4 fruit fly cellular contexts compared by ENCODE assay signal in the genomic region with DNA sequence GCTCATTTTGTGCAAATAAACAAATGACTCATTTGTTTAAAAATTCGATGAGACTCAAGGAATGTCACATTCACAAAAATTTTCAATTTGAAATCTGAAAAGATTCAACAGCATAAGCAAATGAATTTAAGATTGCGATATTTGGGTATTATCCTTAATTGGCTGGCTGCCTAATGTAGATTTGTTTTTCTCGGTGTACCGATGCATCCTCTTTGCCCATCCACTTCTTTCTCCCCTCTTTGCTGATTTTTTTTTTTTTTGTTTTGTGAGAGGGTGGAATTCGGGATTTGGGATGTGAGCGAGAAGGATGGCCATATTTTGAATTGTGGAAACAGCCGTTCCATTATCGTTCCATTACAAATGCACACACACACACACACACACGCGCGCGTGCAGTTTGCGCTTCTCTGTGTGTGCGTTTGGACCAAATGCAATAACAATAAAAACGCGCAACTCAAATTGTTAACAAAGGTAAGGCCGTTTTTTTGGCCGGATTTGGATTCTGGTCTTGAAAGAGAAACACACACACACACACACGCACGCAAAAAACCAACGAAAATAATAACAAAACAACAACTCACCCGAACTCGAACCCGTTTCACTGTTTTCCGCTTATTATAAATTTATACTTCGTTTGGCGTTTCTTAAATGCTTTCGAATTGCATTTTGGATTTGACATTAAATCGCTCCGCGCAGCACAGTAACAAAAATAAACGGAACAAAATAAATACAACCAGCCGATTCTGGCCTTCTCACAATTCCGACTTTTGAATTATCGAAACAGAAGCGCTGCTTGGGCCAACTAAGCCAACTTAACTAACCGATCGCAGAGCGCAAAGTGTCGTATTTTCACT.
TF ChIP-seq lines count a peak whose summit lies in the region.

No protein-coding gene starts in this region.

TF ChIP-seq in whole organism, embryonic, 481 proteins besides CTCF, POLR2A, EP300 and RAD21 (continued from another document and continues in another):
- peak; percentile 67 for TF ChIP-seq CG12391 (tag; optimal IDR thresholded peaks at IDR 0.05; lab: Kevin White, UChicago)
- TF ChIP-seq CG17328 (GFP tag; IDR thresholded peaks at IDR 0.05; lab: Robert Waterston, UW), result peak; percentile 49; the same call in 1 of the 2 replicates
- no peak for TF ChIP-seq nerfin-2 (GFP tag; IDR thresholded peaks at IDR 0.05; lab: Robert Waterston, UW; ENCODE audit: partially characterized antibody)
- TF ChIP-seq Ada2b (GFP tag; IDR thresholded peaks at IDR 0.05; lab: Robert Waterston, UW), result no peak
- TF ChIP-seq fd64A (GFP tag; optimal IDR thresholded peaks at IDR 0.05; lab: Kevin White, UChicago), result no peak
- TF ChIP-seq HLH4C (GFP tag; IDR thresholded peaks at IDR 0.05; lab: Robert Waterston, UW; ENCODE audit: partially characterized antibody), result no peak
- TF ChIP-seq hbn (GFP tag; IDR thresholded peaks at IDR 0.05; lab: Robert Waterston, UW; ENCODE audit: partially characterized antibody), result no peak
- TF ChIP-seq Atf6 (GFP tag; IDR thresholded peaks at IDR 0.05; lab: Robert Waterston, UW), result no peak
- peak; percentile 78 for TF ChIP-seq CG10979 (tag; optimal IDR thresholded peaks at IDR 0.05; lab: Kevin White, UChicago)
- no peak for TF ChIP-seq cwo (GFP tag; optimal IDR thresholded peaks at IDR 0.05; lab: Kevin White, UChicago)
- peak; percentile 47 for TF ChIP-seq Asciz (GFP tag; optimal IDR thresholded peaks at IDR 0.05; lab: Kevin White, UChicago)
- TF ChIP-seq CG14050 (GFP tag; IDR thresholded peaks at IDR 0.05; lab: Robert Waterston, UW), result no peak
- no peak for TF ChIP-seq Bgb (GFP tag; IDR thresholded peaks at IDR 0.05; lab: Robert Waterston, UW; ENCODE audit: partially characterized antibody)
- TF ChIP-seq seq (GFP tag; IDR thresholded peaks at IDR 0.05; lab: Robert Waterston, UW), result 0 out of 2 replicates have a peak, but pooled peaks have one; percentile 22
- no peak for TF ChIP-seq CG7839 (tag; optimal IDR thresholded peaks at IDR 0.05; lab: Kevin White, UChicago)
- TF ChIP-seq CG3281 (GFP tag; optimal IDR thresholded peaks at IDR 0.05; lab: Kevin White, UChicago), result no peak
- no peak for TF ChIP-seq CG10462 (GFP tag; optimal IDR thresholded peaks at IDR 0.05; lab: Kevin White, UChicago)
- TF ChIP-seq MTF-1 (GFP tag; optimal IDR thresholded peaks at IDR 0.05; lab: Kevin White, UChicago; ENCODE audit: borderline replicate concordance), result peak; percentile 3
- no peak for TF ChIP-seq D (optimal IDR thresholded peaks at IDR 0.05; lab: Kevin White, UChicago)
- peak; percentile 68 for TF ChIP-seq D (GFP tag; optimal IDR thresholded peaks at IDR 0.05; lab: Kevin White, UChicago)
- TF ChIP-seq inv (GFP tag; IDR thresholded peaks at IDR 0.05; lab: Robert Waterston, UW; ENCODE audit: partially characterized antibody), result no peak
- no peak for TF ChIP-seq HHEX (GFP tag; optimal IDR thresholded peaks at IDR 0.05; lab: Kevin White, UChicago)
- TF ChIP-seq CG9609 (GFP tag; optimal IDR thresholded peaks at IDR 0.05; lab: Kevin White, UChicago), result peak; percentile 41
- TF ChIP-seq eyg (GFP tag; optimal IDR thresholded peaks at IDR 0.05; lab: Kevin White, UChicago), result no peak
- TF ChIP-seq CG4360 (GFP tag; IDR thresholded peaks at IDR 0.05; lab: Robert Waterston, UW), result no peak
- TF ChIP-seq ato (GFP tag; IDR thresholded peaks at IDR 0.05; lab: Robert Waterston, UW; ENCODE audit: partially characterized antibody), result no peak
- TF ChIP-seq gfzf (GFP tag; optimal IDR thresholded peaks at IDR 0.05; lab: Kevin White, UChicago), result no peak
- no peak for TF ChIP-seq CG14014 (GFP tag; IDR thresholded peaks at IDR 0.05; lab: Robert Waterston, UW)

TF ChIP-seq in whole organism, prepupa, 60 proteins besides CTCF, POLR2A, EP300 and RAD21 (continued from another document and continues in another):
- peak; percentile 52 for TF ChIP-seq CG3032 (tag; optimal IDR thresholded peaks at IDR 0.05; lab: Kevin White, UChicago)
- TF ChIP-seq achi (GFP tag; optimal IDR thresholded peaks at IDR 0.05; lab: Kevin White, UChicago), result no peak
- peak; percentile 69 for TF ChIP-seq CG34406 (GFP tag; optimal IDR thresholded peaks at IDR 0.05; lab: Kevin White, UChicago)
- TF ChIP-seq lz (GFP tag; optimal IDR thresholded peaks at IDR 0.05; lab: Kevin White, UChicago), result peak; percentile 83
- peak; percentile 53 for TF ChIP-seq CG11762 (GFP tag; optimal IDR thresholded peaks at IDR 0.05; lab: Kevin White, UChicago; ENCODE audit: insufficient read depth)
- TF ChIP-seq CG10631 (GFP tag; optimal IDR thresholded peaks at IDR 0.05; lab: Kevin White, UChicago), result no peak
- peak; percentile 56 for TF ChIP-seq CG8319 (GFP tag; optimal IDR thresholded peaks at IDR 0.05; lab: Kevin White, UChicago)
- TF ChIP-seq Hr39 (GFP tag; optimal IDR thresholded peaks at IDR 0.05; lab: Kevin White, UChicago), result peak; percentile 86
- peak; percentile 84 for TF ChIP-seq cyc (GFP tag; optimal IDR thresholded peaks at IDR 0.05; lab: Kevin White, UChicago)
- peak; percentile 10 to 55 for TF ChIP-seq ss (GFP tag; optimal IDR thresholded peaks at IDR 0.05; lab: Kevin White, UChicago)
- peak; percentile 58 for TF ChIP-seq spab (GFP tag; optimal IDR thresholded peaks at IDR 0.05; lab: Kevin White, UChicago)
- no peak for TF ChIP-seq Hr4 (GFP tag; optimal IDR thresholded peaks at IDR 0.05; lab: Kevin White, UChicago)
- no peak for TF ChIP-seq Eip75B (GFP tag; optimal IDR thresholded peaks at IDR 0.05; lab: Kevin White, UChicago)
- no peak for TF ChIP-seq fd85E (GFP tag; optimal IDR thresholded peaks at IDR 0.05; lab: Kevin White, UChicago)
- TF ChIP-seq Met (GFP tag; optimal IDR thresholded peaks at IDR 0.05; lab: Kevin White, UChicago), result peak; percentile 87
- peak; percentile 73 for TF ChIP-seq Sox14 (GFP tag; optimal IDR thresholded peaks at IDR 0.05; lab: Kevin White, UChicago)
- peak; percentile 54 for TF ChIP-seq Sox15 (GFP tag; optimal IDR thresholded peaks at IDR 0.05; lab: Kevin White, UChicago)
- TF ChIP-seq CG6792 (GFP tag; optimal IDR thresholded peaks at IDR 0.05; lab: Kevin White, UChicago), result peak; percentile 72
- TF ChIP-seq Sox102F (GFP tag; optimal IDR thresholded peaks at IDR 0.05; lab: Kevin White, UChicago), result peak; percentile 80
- peak; percentile 81 for TF ChIP-seq CG6163 (GFP tag; IDR thresholded peaks at IDR 0.05; lab: Robert Waterston, UW)
- peak; percentile 64 for TF ChIP-seq CG32006 (GFP tag; optimal IDR thresholded peaks at IDR 0.05; lab: Kevin White, UChicago)
- peak in 1 of 2 experiments; percentile 15 for TF ChIP-seq salr (GFP tag; optimal IDR thresholded peaks at IDR 0.05; lab: Kevin White, UChicago)
- no peak for TF ChIP-seq svp (GFP tag; lab: Kevin White, UChicago)
- peak; percentile 51 for TF ChIP-seq CG11902 (GFP tag; optimal IDR thresholded peaks at IDR 0.05; lab: Kevin White, UChicago)
- TF ChIP-seq Eip93F (GFP tag; optimal IDR thresholded peaks at IDR 0.05; lab: Kevin White, UChicago), result no peak
- TF ChIP-seq CG1621 (tag; optimal IDR thresholded peaks at IDR 0.05; lab: Kevin White, UChicago), result peak; percentile 57
- peak; percentile 84 for TF ChIP-seq Smox (GFP tag; optimal IDR thresholded peaks at IDR 0.05; lab: Kevin White, UChicago)
- no peak for TF ChIP-seq pdm3 (GFP tag; optimal IDR thresholded peaks at IDR 0.05; lab: Kevin White, UChicago)
- TF ChIP-seq fkh (GFP tag; optimal IDR thresholded peaks at IDR 0.05; lab: Kevin White, UChicago), result no peak
- TF ChIP-seq esn (GFP tag; optimal IDR thresholded peaks at IDR 0.05; lab: Kevin White, UChicago), result peak; percentile 85
- peak; percentile 4 for TF ChIP-seq CG6276 (GFP tag; optimal IDR thresholded peaks at IDR 0.05; lab: Kevin White, UChicago)
- no peak for TF ChIP-seq CG7368 (GFP tag; optimal IDR thresholded peaks at IDR 0.05; lab: Kevin White, UChicago)

TF ChIP-seq in whole organism, pupa, 21 proteins besides CTCF, POLR2A, EP300 and RAD21 (continued from another document):
- no peak for TF ChIP-seq CG14655 (GFP tag; optimal IDR thresholded peaks at IDR 0.05; lab: Kevin White, UChicago)
- no peak for TF ChIP-seq Pif1A (GFP tag; optimal IDR thresholded peaks at IDR 0.05; lab: Kevin White, UChicago)

TF ChIP-seq in whole organism, wandering third instar larva, 38 proteins besides CTCF, POLR2A, EP300 and RAD21 (continued from another document):
- TF ChIP-seq foxo (GFP tag; optimal IDR thresholded peaks at IDR 0.05; lab: Kevin White, UChicago) (peak in 1 of 2 experiments; percentile 84), CrebA (GFP tag; optimal IDR thresholded peaks at IDR 0.05; lab: Kevin White, UChicago; ENCODE audit: borderline replicate concordance) (no peak), Hr83 (GFP tag; optimal IDR thresholded peaks at IDR 0.05; lab: Kevin White, UChicago; ENCODE audit: poor library complexity, severe bottlenecking) (no peak), lola (GFP tag; optimal IDR thresholded peaks at IDR 0.05; lab: Kevin White, UChicago) (no peak), Sp1 (GFP tag; optimal IDR thresholded peaks at IDR 0.05; lab: Kevin White, UChicago) (peak; percentile 72), usp (GFP tag; optimal IDR thresholded peaks at IDR 0.05; lab: Kevin White, UChicago) (no peak), pan (optimal IDR thresholded peaks at IDR 0.05; lab: Kevin White, UChicago) (no peak), dmrt93B (GFP tag; optimal IDR thresholded peaks at IDR 0.05; lab: Kevin White, UChicago) (peak; percentile 46), rgr (GFP tag; optimal IDR thresholded peaks at IDR 0.05; lab: Kevin White, UChicago) (peak; percentile 70), Hnf4 (GFP tag; optimal IDR thresholded peaks at IDR 0.05; lab: Kevin White, UChicago) (no peak), CG9705 (GFP tag; optimal IDR thresholded peaks at IDR 0.05; lab: Kevin White, UChicago) (peak; percentile 15), tai (GFP tag; optimal IDR thresholded peaks at IDR 0.05; lab: Kevin White, UChicago) (no peak), dsf (GFP tag; optimal IDR thresholded peaks at IDR 0.05; lab: Kevin White, UChicago; ENCODE audit: borderline replicate concordance) (no peak), ey (GFP tag; optimal IDR thresholded peaks at IDR 0.05; lab: Kevin White, UChicago) (peak; percentile 77), br (GFP tag; optimal IDR thresholded peaks at IDR 0.05; lab: Kevin White, UChicago) (peak; percentile 64), sage (GFP tag; optimal IDR thresholded peaks at IDR 0.05; lab: Kevin White, UChicago) (no peak), Dif (GFP tag; optimal IDR thresholded peaks at IDR 0.05; lab: Kevin White, UChicago; ENCODE audit: partially characterized antibody) (no peak), Mio (GFP tag; optimal IDR thresholded peaks at IDR 0.05; lab: Kevin White, UChicago) (no peak)
